Worm (Caenorhabditis elegans): ENCODE data around the gene clec-10.

- TF ChIP-seq alr-1 (tag; optimal IDR thresholded peaks at IDR 0.05; ENCODE audit: borderline replicate concordance) (no peak), aly-2 (tag; optimal IDR thresholded peaks at IDR 0.05) (no peak), nhr-237 (tag; optimal IDR thresholded peaks at IDR 0.05) (no peak), ceh-90 (tag; optimal IDR thresholded peaks at IDR 0.05) (no peak), nhr-28 (tag; optimal IDR thresholded peaks at IDR 0.05) (no peak), nhr-47 (tag; optimal IDR thresholded peaks at IDR 0.05) (no peak), ama-1 (optimal IDR thresholded peaks at IDR 0.05) (no peak), unc-62 (GFP tag; optimal IDR thresholded peaks at IDR 0.05) (no peak), elt-2 (tag; optimal IDR thresholded peaks at IDR 0.05) (no peak), nhr-77 (tag; optimal IDR thresholded peaks at IDR 0.05) (no peak), vab-15 (tag; optimal IDR thresholded peaks at IDR 0.05) (no peak)
Observed at ce11 chrII:418782-419181, 16.3 kb downstream of the clec-10 start, which contains the start of gene C24H12.6.
